Fruit fly (Drosophila melanogaster) whole organism, embryonic: ENCODE measurements around the gene CG16972.
A peak's percentile ranks its signal among the peaks of the same experiment; 100 is the strongest.

Experiments used
- Ada2b ChIP-seq: fragments of 200-800 bp; sonication (Bioruptor generic); IDR thresholded peaks from 2 replicates; pipeline ENCODE4 v1.3.6; 2022; ENCODE audit warnings: missing biosample characterization, missing genetic modification characterization
- C15 ChIP-seq: fragments of 200-800 bp; sonication (Bioruptor generic); IDR thresholded peaks from 3 replicates; pipeline ENCODE4 v1.3.6; 2022; ENCODE audit warnings: missing biosample characterization, missing genetic modification characterization
- CG1024 ChIP-seq: fragments of 200-800 bp; sonication (Bioruptor generic); IDR thresholded peaks from 2 replicates; pipeline ENCODE4 v1.3.6; 2022; ENCODE audit warnings: missing biosample characterization, missing genetic modification characterization
- CG11456 ChIP-seq: fragments of 200-800 bp; sonication (Bioruptor generic); IDR thresholded peaks from 3 replicates; pipeline ENCODE4 v1.3.6; 2022; ENCODE audit warnings: missing biosample characterization, missing genetic modification characterization
- CG11504 ChIP-seq: fragments of 200-800 bp; sonication (Bioruptor generic); optimal IDR thresholded peaks from 3 replicates; lab custom pipeline; 2019; ENCODE audit warnings: missing biosample characterization, mild to moderate bottlenecking, missing genetic modification characterization, moderate library complexity
- CG12219 ChIP-seq: fragments of 200-800 bp; sonication (Bioruptor generic); optimal IDR thresholded peaks from 3 replicates; lab custom pipeline; 2018; ENCODE audit warnings: missing biosample characterization, mild to moderate bottlenecking, missing genetic modification characterization
- CG13123 ChIP-seq: fragments of 200-800 bp; sonication (Bioruptor generic); optimal IDR thresholded peaks from 2 replicates; lab custom pipeline; 2016; ENCODE audit warnings: missing biosample characterization, missing genetic modification characterization
- CG13624 ChIP-seq: fragments of 200-800 bp; sonication (Bioruptor generic); optimal IDR thresholded peaks from 2 replicates; lab custom pipeline; 2016; ENCODE audit warnings: missing biosample characterization, missing genetic modification characterization
- CG14050 ChIP-seq: fragments of 200-800 bp; sonication (Bioruptor generic); IDR thresholded peaks from 3 replicates; pipeline ENCODE4 v1.3.6; 2022; ENCODE audit warnings: missing biosample characterization, missing genetic modification characterization
- CG14710 ChIP-seq: fragments of 200-800 bp; sonication (Bioruptor generic); optimal IDR thresholded peaks from 3 replicates; lab custom pipeline; 2019; ENCODE audit warnings: missing biosample characterization, mild to moderate bottlenecking, missing genetic modification characterization, moderate library complexity
- CG17186 ChIP-seq: fragments of 200-800 bp; sonication (Bioruptor generic); optimal IDR thresholded peaks from 3 replicates; lab custom pipeline; 2017; ENCODE audit warnings: missing biosample characterization, missing genetic modification reagents, missing genetic modification characterization
- CG17361 ChIP-seq: fragments of 200-800 bp; sonication (Bioruptor generic); IDR thresholded peaks from 3 replicates; pipeline ENCODE4 v1.3.6; 2022; ENCODE audit warnings: missing biosample characterization, missing genetic modification characterization
- CG1792 ChIP-seq: fragments of 200-800 bp; sonication (Bioruptor generic); optimal IDR thresholded peaks from 2 replicates; lab custom pipeline; 2016; ENCODE audit warnings: missing biosample characterization, missing genetic modification characterization
- CG18599 ChIP-seq: fragments of 200-800 bp; sonication (Bioruptor generic); optimal IDR thresholded peaks from 3 replicates; lab custom pipeline; 2017; ENCODE audit warnings: missing biosample characterization, missing genetic modification characterization, mild to moderate bottlenecking, moderate library complexity, missing genetic modification reagents
- CG2129 ChIP-seq: fragments of 200-800 bp; sonication (Bioruptor generic); IDR thresholded peaks from 2 replicates; pipeline ENCODE4 v1.3.6; 2022; ENCODE audit warnings: missing biosample characterization, missing genetic modification characterization; ENCODE audit not compliant: partially characterized antibody
- CG2712 ChIP-seq: fragments of 200-800 bp; optimal IDR thresholded peaks from 3 replicates; lab custom pipeline; 2019; ENCODE audit warnings: missing biosample characterization, mild to moderate bottlenecking, missing genetic modification characterization, moderate library complexity
- CG31388 ChIP-seq: fragments of 200-800 bp; sonication (Bioruptor generic); optimal IDR thresholded peaks from 2 replicates; lab custom pipeline; 2016; ENCODE audit warnings: missing biosample characterization, missing genetic modification characterization
- CG33557 ChIP-seq: fragments of 200-800 bp; sonication (Bioruptor generic); optimal IDR thresholded peaks from 2 replicates; lab custom pipeline; 2019; ENCODE audit warnings: missing biosample characterization, mild to moderate bottlenecking, missing genetic modification characterization, moderate library complexity
- CG3847 ChIP-seq: fragments of 200-800 bp; sonication (Bioruptor generic); IDR thresholded peaks from 2 replicates; pipeline ENCODE4 v1.3.6; 2022; ENCODE audit warnings: missing biosample characterization, missing genetic modification characterization
- CG4424 ChIP-seq: fragments of 200-800 bp; sonication (Bioruptor generic); optimal IDR thresholded peaks from 3 replicates; lab custom pipeline; 2016; ENCODE audit warnings: missing biosample characterization, missing genetic modification characterization
- CG6854 ChIP-seq: fragments of 200-800 bp; sonication (Bioruptor generic); optimal IDR thresholded peaks from 3 replicates; lab custom pipeline; 2017; ENCODE audit warnings: missing biosample characterization, mild to moderate bottlenecking, missing genetic modification characterization
- CG7928 ChIP-seq: fragments of 200-800 bp; sonication (Bioruptor generic); optimal IDR thresholded peaks from 2 replicates; lab custom pipeline; 2017; ENCODE audit warnings: missing biosample characterization, mild to moderate bottlenecking, missing genetic modification characterization
- CG8924 ChIP-seq: fragments of 200-800 bp; optimal IDR thresholded peaks from 3 replicates; lab custom pipeline; 2019; ENCODE audit warnings: missing biosample characterization, mild to moderate bottlenecking, missing genetic modification characterization, moderate library complexity
- Hand ChIP-seq: fragments of 200-800 bp; sonication (Bioruptor generic); optimal IDR thresholded peaks from 2 replicates; lab custom pipeline; 2017; ENCODE audit warnings: mild to moderate bottlenecking, missing biosample characterization, missing genetic modification reagents, missing genetic modification characterization
- Nf-YB ChIP-seq: fragments of 200-800 bp; sonication (Bioruptor generic); optimal IDR thresholded peaks from 3 replicates; lab custom pipeline; 2019; ENCODE audit warnings: missing biosample characterization, mild to moderate bottlenecking, missing genetic modification characterization, moderate library complexity
- Nf-YC ChIP-seq: fragments of 200-800 bp; optimal IDR thresholded peaks from 3 replicates; lab custom pipeline; 2019; ENCODE audit warnings: missing biosample characterization, mild to moderate bottlenecking, missing genetic modification characterization, moderate library complexity
- Oli ChIP-seq: fragments of 200-800 bp; sonication (Bioruptor generic); optimal IDR thresholded peaks from 2 replicates; lab custom pipeline; 2018; ENCODE audit warnings: missing biosample characterization, mild to moderate bottlenecking, missing genetic modification characterization, moderate library complexity
- Pdp1 ChIP-seq, 2 experiments: fragments of 200-800 bp; sonication (Bioruptor generic); optimal IDR thresholded peaks; 3 replicates each; lab custom pipeline; 2016; ENCODE audit warnings: missing biosample characterization in 2 of 2, missing genetic modification characterization in 2 of 2, mild to moderate bottlenecking in 1 of 2, moderate library complexity in 1 of 2
- Spps ChIP-seq: fragments of 200-800 bp; sonication (Bioruptor generic); optimal IDR thresholded peaks from 2 replicates; lab custom pipeline; 2018; ENCODE audit warnings: missing biosample characterization, mild to moderate bottlenecking, missing genetic modification characterization
- ara ChIP-seq: fragments of 200-800 bp; sonication (Bioruptor generic); IDR thresholded peaks from 2 replicates; pipeline ENCODE4 v1.3.6; 2022; ENCODE audit warnings: missing biosample characterization, missing genetic modification characterization
- cato ChIP-seq: fragments of 200-800 bp; sonication (Bioruptor generic); optimal IDR thresholded peaks from 2 replicates; lab custom pipeline; 2016; ENCODE audit warnings: missing biosample characterization, missing genetic modification characterization, borderline replicate concordance
- ci ChIP-seq: fragments of 200-800 bp; sonication (Bioruptor generic); IDR thresholded peaks from 3 replicates; pipeline ENCODE4 v1.3.6; 2022; ENCODE audit warnings: missing biosample characterization, missing genetic modification characterization
- corto ChIP-seq: fragments of 200-800 bp; sonication (Bioruptor generic); optimal IDR thresholded peaks from 2 replicates; lab custom pipeline; 2016; ENCODE audit warnings: missing biosample characterization, mild to moderate bottlenecking, missing genetic modification characterization, moderate library complexity
- cwo ChIP-seq: fragments of 200-800 bp; sonication (Bioruptor generic); optimal IDR thresholded peaks from 3 replicates; lab custom pipeline; 2017; ENCODE audit warnings: missing biosample characterization, missing genetic modification characterization, mild to moderate bottlenecking, moderate library complexity, missing genetic modification reagents
- da ChIP-seq: fragments of 200-800 bp; sonication (Bioruptor generic); optimal IDR thresholded peaks from 2 replicates; lab custom pipeline; 2016; ENCODE audit warnings: missing biosample characterization, missing genetic modification characterization
- ftz-f1 ChIP-seq: fragments of 200-800 bp; sonication (Bioruptor generic); optimal IDR thresholded peaks from 2 replicates; lab custom pipeline; 2016; ENCODE audit warnings: missing biosample characterization, missing genetic modification characterization
- gfzf ChIP-seq: fragments of 200-800 bp; sonication (Bioruptor generic); optimal IDR thresholded peaks from 2 replicates; lab custom pipeline; 2016; ENCODE audit warnings: missing biosample characterization, mild to moderate bottlenecking, missing genetic modification characterization, moderate library complexity
- grau ChIP-seq: fragments of 200-800 bp; optimal IDR thresholded peaks from 3 replicates; lab custom pipeline; 2019; ENCODE audit warnings: missing biosample characterization, mild to moderate bottlenecking, missing genetic modification characterization, moderate library complexity
- lov ChIP-seq, 2 experiments: fragments of 200-800 bp in 1 of 2; fragments of >200 bp in 1 of 2; sonication (Bioruptor generic) in 1 of 2; IDR thresholded peaks in 1 of 2; optimal IDR thresholded peaks in 1 of 2; 2 replicates in 1 of 2; 3 replicates in 1 of 2; pipeline versions ENCODE4 v1.3.6 to Lab custom; 2017 to 2022; ENCODE audit warnings: missing biosample characterization in 1 of 2, missing genetic modification characterization in 1 of 2
- onecut ChIP-seq: fragments of 200-800 bp; sonication (Bioruptor generic); IDR thresholded peaks from 2 replicates; pipeline ENCODE4 v1.3.6; 2022; ENCODE audit warnings: missing biosample characterization, missing genetic modification characterization
- pho ChIP-seq: fragments of 200-800 bp; sonication (Bioruptor generic); optimal IDR thresholded peaks from 2 replicates; lab custom pipeline; 2016; ENCODE audit warnings: missing biosample characterization, missing genetic modification characterization
- pzg ChIP-seq: fragments of 200-800 bp; sonication (Bioruptor generic); optimal IDR thresholded peaks from 3 replicates; lab custom pipeline; 2018; ENCODE audit warnings: missing biosample characterization, mild to moderate bottlenecking, missing genetic modification characterization, moderate library complexity
- salm ChIP-seq: fragments of 200-800 bp; sonication (Bioruptor generic); optimal IDR thresholded peaks from 2 replicates; lab custom pipeline; 2018; ENCODE audit warnings: missing biosample characterization, mild to moderate bottlenecking, missing genetic modification characterization
- schlank ChIP-seq: fragments of 200-800 bp; sonication (Bioruptor generic); optimal IDR thresholded peaks from 2 replicates; lab custom pipeline; 2018; ENCODE audit warnings: missing biosample characterization, mild to moderate bottlenecking, missing genetic modification characterization
- sim ChIP-seq: fragments of 200-800 bp; sonication (Bioruptor generic); IDR thresholded peaks from 2 replicates; pipeline ENCODE4 v1.3.6; 2022; ENCODE audit warnings: missing biosample characterization, missing genetic modification characterization
- slbo ChIP-seq: fragments of 200-800 bp; sonication (Bioruptor generic); IDR thresholded peaks from 2 replicates; pipeline ENCODE4 v1.3.6; 2022; ENCODE audit warnings: missing biosample characterization, missing genetic modification characterization
- slp2 ChIP-seq: fragments of 200-800 bp; sonication (Bioruptor generic); optimal IDR thresholded peaks from 2 replicates; lab custom pipeline; 2016; ENCODE audit warnings: missing biosample characterization, missing genetic modification characterization
- tap ChIP-seq: fragments of 200-800 bp; optimal IDR thresholded peaks from 3 replicates; lab custom pipeline; 2019; ENCODE audit warnings: missing biosample characterization, mild to moderate bottlenecking, missing genetic modification characterization, moderate library complexity
- tll ChIP-seq, 2 experiments: fragments of 200-800 bp in 1 of 2; fragments of >200 bp in 1 of 2; sonication (Bioruptor generic) in 1 of 2; optimal IDR thresholded peaks; 2 replicates each; lab custom pipeline; 2017 to 2019; ENCODE audit warnings: missing biosample characterization in 2 of 2, missing genetic modification characterization in 2 of 2, mild to moderate bottlenecking in 1 of 2, moderate library complexity in 1 of 2
- wek ChIP-seq: fragments of 200-800 bp; sonication (Bioruptor generic); optimal IDR thresholded peaks from 3 replicates; lab custom pipeline; 2018; ENCODE audit warnings: missing biosample characterization, mild to moderate bottlenecking, missing genetic modification characterization, moderate library complexity

Gene CG16972

DNA sequence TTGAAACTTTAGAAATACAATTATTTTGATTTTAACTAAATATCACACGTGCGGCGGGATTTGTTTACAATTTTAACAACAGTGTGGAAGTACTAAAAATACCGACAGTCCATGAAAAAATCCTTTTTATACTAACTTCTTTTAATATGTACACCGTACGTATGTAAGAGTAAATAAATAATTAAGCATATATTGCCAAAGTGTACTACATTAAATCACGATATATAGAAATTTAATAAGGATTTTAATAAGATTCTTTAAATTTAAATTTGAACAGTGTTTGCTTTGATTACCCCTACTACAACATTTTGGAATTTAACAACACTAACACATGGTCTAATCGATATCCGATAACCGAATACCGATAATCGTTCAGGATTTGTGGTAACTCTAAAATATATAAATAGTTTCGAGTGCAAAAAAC is 19.1 kb upstream of the CG16972 start, which contains the start of the genes Ski6 and CG16812 (continued):
- no peak for TF ChIP-seq tll (GFP tag; optimal IDR thresholded peaks at IDR 0.05; lab: Kevin White, UChicago)
- TF ChIP-seq CG6854 (GFP tag; lab: Kevin White, UChicago), result no peak
- no peak for TF ChIP-seq Hand (GFP tag; lab: Kevin White, UChicago)
- peak; percentile 59 for TF ChIP-seq Spps
- TF ChIP-seq CG13624 (GFP tag; lab: Kevin White, UChicago), result peak; percentile 31
- peak; percentile 47 for TF ChIP-seq Nf-YB (GFP tag; lab: Kevin White, UChicago)
- TF ChIP-seq ftz-f1 (GFP tag; lab: Kevin White, UChicago), result no peak
- peak; percentile 63 for TF ChIP-seq CG4424
- TF ChIP-seq CG33557 (GFP tag; lab: Kevin White, UChicago), result peak; percentile 41
- TF ChIP-seq CG2712 (tag; lab: Kevin White, UChicago), result peak; percentile 87
- peak; percentile 93 for TF ChIP-seq wek (GFP tag; lab: Kevin White, UChicago)
- TF ChIP-seq CG18599 (GFP tag; lab: Kevin White, UChicago), result no peak
- no peak for TF ChIP-seq CG7928
- no peak for TF ChIP-seq slp2 (GFP tag; lab: Kevin White, UChicago)
- TF ChIP-seq CG2129 (GFP tag; lab: Robert Waterston, UW), result no peak
- 0 out of 3 replicates have a peak, but pooled peaks have one; percentile 20 for TF ChIP-seq ci (GFP tag; lab: Robert Waterston, UW)
- peak; percentile 22; the same call in 1 of the 2 replicates for TF ChIP-seq CG1024 (GFP tag; lab: Robert Waterston, UW)
- TF ChIP-seq CG14710 (tag; lab: Kevin White, UChicago), result peak; percentile 88
- TF ChIP-seq Nf-YC (tag; lab: Kevin White, UChicago), result no peak
- peak; percentile 50 for TF ChIP-seq pho (GFP tag; lab: Kevin White, UChicago)
- TF ChIP-seq Pdp1 (GFP tag; optimal IDR thresholded peaks at IDR 0.05; lab: Kevin White, UChicago), result peak; percentile 42 to 56
- no peak for TF ChIP-seq corto
- TF ChIP-seq CG11456 (GFP tag; lab: Robert Waterston, UW), result no peak
- TF ChIP-seq ara, result no peak
- TF ChIP-seq CG8924, result peak; percentile 86
- no peak for TF ChIP-seq CG12219
- peak; percentile 47 for TF ChIP-seq Ada2b (GFP tag; lab: Robert Waterston, UW)
- no peak for TF ChIP-seq C15 (GFP tag; lab: Robert Waterston, UW)
- no peak for TF ChIP-seq da (GFP tag; lab: Kevin White, UChicago)
- no peak for TF ChIP-seq schlank (tag; lab: Kevin White, UChicago)
- no peak for TF ChIP-seq cwo (GFP tag; lab: Kevin White, UChicago)
- TF ChIP-seq sim (GFP tag; lab: Robert Waterston, UW), result no peak
- TF ChIP-seq CG13123 (GFP tag; lab: Kevin White, UChicago), result peak; percentile 67
- peak; percentile 77 for TF ChIP-seq slbo (GFP tag; lab: Robert Waterston, UW)
- no peak for TF ChIP-seq tap
- no peak for TF ChIP-seq CG31388
- TF ChIP-seq grau (tag; lab: Kevin White, UChicago), result peak; percentile 78
- peak; percentile 46 for TF ChIP-seq onecut (GFP tag; lab: Robert Waterston, UW)
- TF ChIP-seq pzg (GFP tag; lab: Kevin White, UChicago), result peak; percentile 61
- TF ChIP-seq CG14050 (GFP tag; lab: Robert Waterston, UW), result peak; percentile 42; the same call in 2 of the 3 replicates
- TF ChIP-seq CG17361 (GFP tag; lab: Robert Waterston, UW), result peak; percentile 84
- no peak for TF ChIP-seq lov (optimal IDR thresholded peaks at IDR 0.05; lab: Kevin White, UChicago)
- TF ChIP-seq lov (GFP tag; IDR thresholded peaks at IDR 0.05; lab: Robert Waterston, UW), result no peak
- peak; percentile 34 for TF ChIP-seq cato (GFP tag; lab: Kevin White, UChicago)
- TF ChIP-seq salm (tag; lab: Kevin White, UChicago), result peak; percentile 20
- TF ChIP-seq gfzf, result peak; percentile 58
- peak; percentile 42 for TF ChIP-seq Oli (tag; lab: Kevin White, UChicago)
- TF ChIP-seq CG1792, result no peak
- TF ChIP-seq CG11504 (tag; lab: Kevin White, UChicago), result no peak
- TF ChIP-seq CG17186, result no peak
- TF ChIP-seq CG3847 (GFP tag; lab: Robert Waterston, UW), result peak; percentile 69
